Fruit fly (Drosophila melanogaster) whole organism: ENCODE results near the gene ACXE.

Source experiments
- CG8478 ChIP-seq: fragments of >200 bp; optimal IDR thresholded peaks from 2 replicates; lab custom pipeline; 2018; ENCODE audit warnings: inconsistent platforms
- Dll ChIP-seq: fragments of >200 bp; optimal IDR thresholded peaks from 2 replicates; lab custom pipeline; 2017
- EcR ChIP-seq, 2 experiments: fragments of >200 bp; optimal IDR thresholded peaks; 2 replicates each; lab custom pipeline; 2017; ENCODE audit warnings: missing biosample characterization in 2 of 2, missing genetic modification characterization in 2 of 2, missing genetic modification reagents in 2 of 2
- pan ChIP-seq: fragments of >200 bp; optimal IDR thresholded peaks from 2 replicates; lab custom pipeline; 2017
- psq ChIP-seq: fragments of >200 bp; optimal IDR thresholded peaks from 2 replicates; lab custom pipeline; 2017
- usp ChIP-seq: fragments of >200 bp; optimal IDR thresholded peaks from 2 replicates; lab custom pipeline; 2017; ENCODE audit warnings: missing biosample characterization, missing genetic modification characterization, mixed read lengths

dm6 chr2L:12975367-12975655 is 49.9 kb downstream of the ACXE start:
- no peak for TF ChIP-seq CG8478 (lab: Kevin White, UChicago)
- no peak for TF ChIP-seq pan
- TF ChIP-seq usp (GFP tag; lab: Kevin White, UChicago): no peak
- no peak for TF ChIP-seq psq (lab: Kevin White, UChicago)
- TF ChIP-seq EcR (GFP tag; optimal IDR thresholded peaks at IDR 0.05; lab: Kevin White, UChicago): no peak
- no peak for TF ChIP-seq Dll (lab: Kevin White, UChicago)
